Fruit fly (Drosophila melanogaster) Kc167 (cell line): ENCODE results near the gene mRpL4.

Experiments used
- Sin3A ChIP-seq: fragments of >200 bp; optimal IDR thresholded peaks from 2 replicates; lab custom pipeline; 2018; ENCODE audit warnings: missing external identifiers
- ttk ChIP-seq: sonication (Bioruptor generic); optimal IDR thresholded peaks from 2 replicates; lab custom pipeline; 2017; ENCODE audit warnings: missing external identifiers

DNA sequence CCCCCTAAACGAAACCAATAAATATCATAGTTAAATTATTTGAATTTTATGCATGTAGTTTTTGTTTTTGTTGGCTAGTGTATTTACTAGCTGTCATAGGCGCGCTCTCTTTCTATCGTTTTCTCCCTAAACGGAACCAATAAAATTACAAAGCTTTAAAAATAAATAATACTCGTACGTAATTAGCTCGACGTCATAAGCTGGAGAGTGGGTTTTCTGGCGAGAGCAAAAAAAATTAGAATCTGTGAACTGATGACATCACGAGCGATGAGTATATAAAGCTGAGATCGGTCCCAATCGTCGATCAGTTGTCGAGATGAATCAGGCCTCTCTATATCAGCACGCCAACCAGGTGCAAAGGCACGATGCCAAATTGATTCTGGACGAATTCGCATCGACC, 36.7 kb upstream of the mRpL4 start, which contains the start of gene jhamt:
- TF ChIP-seq Sin3A: no peak
- TF ChIP-seq ttk (lab: Kevin White, UChicago): no peak
